Worm (Caenorhabditis elegans) whole organism, young adult: ENCODE measurements around the gene nuo-1.

Experiments
- B0035.1 ChIP-seq: sonication (generic microtip); optimal IDR thresholded peaks from 2 replicates; lab custom pipeline; 2016; ENCODE audit warnings: missing genetic modification characterization, mild to moderate bottlenecking, missing compliant biosample characterization, missing genotype, missing genetic modification reagents
- F22D6.2 ChIP-seq: sonication (generic microtip); optimal IDR thresholded peaks from 2 replicates; lab custom pipeline; 2016; ENCODE audit warnings: mild to moderate bottlenecking, missing genetic modification characterization, missing compliant biosample characterization
- F39B2.1 ChIP-seq: fragments of 200-800 bp; sonication (Bioruptor generic); IDR thresholded peaks from 2 replicates; pipeline ENCODE4 v1.3.6; 2022; ENCODE audit warnings: missing genetic modification reagents, missing genetic modification characterization, missing compliant biosample characterization
- F49E8.2 ChIP-seq: sonication (generic microtip); optimal IDR thresholded peaks from 3 replicates; lab custom pipeline; 2017; ENCODE audit warnings: missing genetic modification characterization, mild to moderate bottlenecking, missing compliant biosample characterization, antibody characterized with exemption, moderate library complexity; ENCODE audit not compliant: insufficient read depth
- Y56A3A.18 ChIP-seq: fragments of 200-800 bp; sonication (Bioruptor generic); IDR thresholded peaks from 2 replicates; pipeline ENCODE4 v1.3.6; 2022; ENCODE audit warnings: missing genetic modification reagents, missing genetic modification characterization, missing compliant biosample characterization
- aptf-2 ChIP-seq: fragments of 200-800 bp; sonication (Bioruptor generic); conservative IDR thresholded peaks from 2 replicates; pipeline ENCODE4 v1.3.6; 2022; ENCODE audit warnings: missing genetic modification reagents, missing genetic modification characterization, missing compliant biosample characterization
- aptf-3 ChIP-seq: fragments of 200-800 bp; sonication (Bioruptor generic); IDR thresholded peaks from 2 replicates; pipeline ENCODE4 v1.3.6; 2022; ENCODE audit warnings: missing genetic modification characterization, missing compliant biosample characterization
- athp-1 ChIP-seq: sonication (generic microtip); optimal IDR thresholded peaks from 2 replicates; lab custom pipeline; 2017; ENCODE audit warnings: mild to moderate bottlenecking, missing genetic modification characterization, missing compliant biosample characterization
- attf-6 ChIP-seq: fragments of 200-800 bp; sonication (Bioruptor generic); IDR thresholded peaks from 2 replicates; pipeline ENCODE4 v1.3.6; 2022; ENCODE audit warnings: missing genetic modification reagents, missing genetic modification characterization, missing compliant biosample characterization
- bed-2 ChIP-seq: fragments of 200-800 bp; sonication (Bioruptor generic); IDR thresholded peaks from 2 replicates; pipeline ENCODE4 v1.3.6; 2022; ENCODE audit warnings: missing genetic modification reagents, missing genetic modification characterization, missing compliant biosample characterization
- cebp-1 ChIP-seq, 2 experiments: fragments of 200-800 bp in 1 of 2; sonication (Bioruptor generic) in 1 of 2; sonication (generic microtip) in 1 of 2; IDR thresholded peaks in 1 of 2; optimal IDR thresholded peaks in 1 of 2; 2 replicates each; pipeline versions ENCODE4 v1.3.6 to Lab custom; 2017 to 2022; ENCODE audit warnings: missing compliant biosample characterization in 2 of 2, missing genetic modification characterization in 2 of 2, mild to moderate bottlenecking in 1 of 2, missing genetic modification reagents in 1 of 2, moderate library complexity in 1 of 2
- ceh-100 ChIP-seq: fragments of 200-800 bp; sonication (Bioruptor generic); IDR thresholded peaks from 2 replicates; pipeline ENCODE4 v1.3.6; 2022; ENCODE audit warnings: missing genetic modification reagents, missing genetic modification characterization, missing compliant biosample characterization
- ceh-79 ChIP-seq: sonication (generic microtip); optimal IDR thresholded peaks from 2 replicates; lab custom pipeline; 2017; ENCODE audit warnings: mild to moderate bottlenecking, missing genetic modification characterization, missing compliant biosample characterization
- chd-7 ChIP-seq: sonication (generic microtip); optimal IDR thresholded peaks from 2 replicates; lab custom pipeline; 2016; ENCODE audit warnings: mild to moderate bottlenecking, missing genetic modification characterization, moderate library complexity, missing compliant biosample characterization
- dox-1 ChIP-seq: fragments of 200-800 bp; sonication (Bioruptor generic); IDR thresholded peaks from 2 replicates; pipeline ENCODE4 v1.3.6; 2022; ENCODE audit warnings: missing genetic modification reagents, missing genetic modification characterization, missing compliant biosample characterization
- dpff-1 ChIP-seq: sonication (generic microtip); optimal IDR thresholded peaks from 2 replicates; lab custom pipeline; 2017; ENCODE audit warnings: mild to moderate bottlenecking, missing genetic modification characterization, missing compliant biosample characterization
- efl-1 ChIP-seq: fragments of 150-350 bp; optimal IDR thresholded peaks from 2 replicates; lab custom pipeline; 2014; ENCODE audit warnings: missing biosample characterization, missing genetic modification reagents, missing genetic modification characterization
- egl-44 ChIP-seq: fragments of 200-800 bp; sonication (Bioruptor generic); IDR thresholded peaks from 2 replicates; pipeline ENCODE4 v1.3.6; 2022; ENCODE audit warnings: missing genetic modification reagents, missing genetic modification characterization, missing compliant biosample characterization
- ekl-4 ChIP-seq: fragments of 200-800 bp; sonication (Bioruptor generic); IDR thresholded peaks from 2 replicates; pipeline ENCODE4 v1.3.6; 2022; ENCODE audit warnings: missing genetic modification reagents, missing genetic modification characterization, missing compliant biosample characterization
- ets-4 ChIP-seq: fragments of 200-800 bp; sonication (Bioruptor generic); optimal IDR thresholded peaks from 2 replicates; lab custom pipeline; 2018; ENCODE audit warnings: mild to moderate bottlenecking, missing genetic modification characterization, missing compliant biosample characterization
- hmg-1.2 ChIP-seq: fragments of 200-800 bp; sonication (Bioruptor generic); IDR thresholded peaks from 2 replicates; pipeline ENCODE4 v1.3.6; 2022; ENCODE audit warnings: missing genetic modification reagents, missing genetic modification characterization, missing compliant biosample characterization
- hmg-20 ChIP-seq: fragments of 200-800 bp; sonication (Bioruptor generic); IDR thresholded peaks from 2 replicates; pipeline ENCODE4 v1.3.6; 2022; ENCODE audit warnings: missing genetic modification reagents, missing genetic modification characterization, missing compliant biosample characterization
- hrde-1 ChIP-seq: sonication (generic microtip); optimal IDR thresholded peaks from 2 replicates; lab custom pipeline; 2016; ENCODE audit warnings: missing genetic modification characterization, mild to moderate bottlenecking, missing compliant biosample characterization, moderate library complexity, missing genotype, missing genetic modification reagents, borderline replicate concordance
- hsf-1 ChIP-seq: fragments of 200-800 bp; sonication (Bioruptor generic); IDR thresholded peaks from 2 replicates; pipeline ENCODE4 v1.3.6; 2022; ENCODE audit warnings: missing genetic modification reagents, missing genetic modification characterization, missing compliant biosample characterization
- lag-1 ChIP-seq: fragments of 200-800 bp; sonication (Bioruptor generic); IDR thresholded peaks from 2 replicates; pipeline ENCODE4 v1.3.6; 2022; ENCODE audit warnings: missing genetic modification reagents, missing genetic modification characterization, missing compliant biosample characterization
- lin-54 ChIP-seq: fragments of 200-800 bp; sonication (Bioruptor generic); optimal IDR thresholded peaks from 2 replicates; lab custom pipeline; 2018; ENCODE audit warnings: mild to moderate bottlenecking, missing genetic modification characterization, missing compliant biosample characterization
- lir-1 ChIP-seq: fragments of 200-800 bp; sonication (Bioruptor generic); conservative IDR thresholded peaks from 2 replicates; pipeline ENCODE4 v1.3.6; 2022; ENCODE audit warnings: missing genetic modification reagents, missing genetic modification characterization, missing compliant biosample characterization
- lsl-1 ChIP-seq: fragments of 200-800 bp; sonication (Bioruptor generic); optimal IDR thresholded peaks from 2 replicates; lab custom pipeline; 2018; ENCODE audit warnings: mild to moderate bottlenecking, missing genetic modification characterization, moderate library complexity, missing compliant biosample characterization
- lsy-27 ChIP-seq: sonication (generic microtip); optimal IDR thresholded peaks from 2 replicates; lab custom pipeline; 2017; ENCODE audit warnings: missing genetic modification characterization, mild to moderate bottlenecking, missing compliant biosample characterization, antibody characterized with exemption, missing genotype, borderline replicate concordance; ENCODE audit not compliant: insufficient read depth
- madf-10 ChIP-seq: sonication (generic microtip); optimal IDR thresholded peaks from 2 replicates; lab custom pipeline; 2016; ENCODE audit warnings: mild to moderate bottlenecking, missing genetic modification characterization, missing compliant biosample characterization
- mes-4 ChIP-seq: sonication (generic microtip); optimal IDR thresholded peaks from 2 replicates; lab custom pipeline; 2016; ENCODE audit warnings: missing genotype, missing genetic modification characterization, missing compliant biosample characterization
- nfya-2 ChIP-seq: fragments of 200-800 bp; sonication (Bioruptor generic); IDR thresholded peaks from 2 replicates; pipeline ENCODE4 v1.3.6; 2022; ENCODE audit warnings: missing genetic modification reagents, missing genetic modification characterization, missing compliant biosample characterization
- pha-4 ChIP-seq: fragments of 150-350 bp; sonication (generic microtip); optimal IDR thresholded peaks from 2 replicates; lab custom pipeline; 2014; ENCODE audit warnings: missing biosample characterization, missing genetic modification reagents, missing genetic modification characterization
- rec-8 ChIP-seq, 2 experiments: sonication (generic microtip); optimal IDR thresholded peaks; 2 replicates each; lab custom pipeline; 2016; ENCODE audit warnings: mild to moderate bottlenecking in 2 of 2, missing genetic modification characterization in 2 of 2, missing genetic modification reagents in 2 of 2, missing genotype in 2 of 2, missing biosample characterization in 1 of 2, missing compliant biosample characterization in 1 of 2, moderate library complexity in 1 of 2
- rpc-1 ChIP-seq, 2 experiments: fragments of 150-350 bp in 1 of 2; sonication (generic microtip) in 1 of 2; optimal IDR thresholded peaks; 2 replicates each; lab custom pipeline; 2014 to 2018; ENCODE audit warnings: missing biosample characterization in 1 of 2, missing genetic modification characterization in 1 of 2, missing genetic modification reagents in 1 of 2, missing genotype in 1 of 2
- sdz-38 ChIP-seq: sonication (generic microtip); optimal IDR thresholded peaks from 2 replicates; lab custom pipeline; 2016; ENCODE audit warnings: missing genotype, missing genetic modification characterization, missing compliant biosample characterization
- snpc-1.3 ChIP-seq: sonication (generic microtip); optimal IDR thresholded peaks from 2 replicates; lab custom pipeline; 2017; ENCODE audit warnings: missing genetic modification characterization, mild to moderate bottlenecking, missing compliant biosample characterization, antibody characterized with exemption, moderate library complexity, missing genotype, missing genetic modification reagents; ENCODE audit not compliant: insufficient read depth
- snpc-4 ChIP-seq, 5 experiments: fragments of 150-350 bp in 1 of 5; sonication (generic microtip) in 4 of 5; optimal IDR thresholded peaks; 2 replicates each; lab custom pipeline; 2014 to 2018; ENCODE audit warnings: missing genetic modification characterization in 5 of 5, missing biosample characterization in 3 of 5, antibody characterized with exemption in 2 of 5, mild to moderate bottlenecking in 2 of 5, missing compliant biosample characterization in 2 of 5, missing genotype in 2 of 5, moderate library complexity in 2 of 5, missing genetic modification reagents in 1 of 5
- xnd-1 ChIP-seq: sonication (generic microtip); optimal IDR thresholded peaks from 2 replicates; lab custom pipeline; 2016; ENCODE audit warnings: missing genotype, missing genetic modification reagents, missing genetic modification characterization, missing compliant biosample characterization
- ztf-18 ChIP-seq: sonication (generic microtip); optimal IDR thresholded peaks from 2 replicates; lab custom pipeline; 2016; ENCODE audit warnings: missing genotype, mild to moderate bottlenecking, missing genetic modification characterization, missing compliant biosample characterization
- ztf-25 ChIP-seq: fragments of 200-800 bp; sonication (Bioruptor generic); IDR thresholded peaks from 2 replicates; pipeline ENCODE4 v1.3.6; 2022; ENCODE audit warnings: missing genetic modification reagents, missing genetic modification characterization, missing compliant biosample characterization
- ztf-28 ChIP-seq: fragments of 200-800 bp; sonication (Bioruptor generic); IDR thresholded peaks from 2 replicates; pipeline ENCODE4 v1.3.6; 2022; ENCODE audit warnings: missing genetic modification reagents, missing genetic modification characterization, missing compliant biosample characterization
- ztf-3 ChIP-seq: fragments of 200-800 bp; sonication (Bioruptor generic); optimal IDR thresholded peaks from 2 replicates; lab custom pipeline; 2018; ENCODE audit warnings: mild to moderate bottlenecking, missing genetic modification characterization, missing compliant biosample characterization
- ztf-6 ChIP-seq: fragments of 200-800 bp; sonication (Bioruptor generic); IDR thresholded peaks from 2 replicates; pipeline ENCODE4 v1.3.6; 2022; ENCODE audit warnings: missing genetic modification reagents, missing genetic modification characterization, missing compliant biosample characterization

nuo-1 gene

DNA sequence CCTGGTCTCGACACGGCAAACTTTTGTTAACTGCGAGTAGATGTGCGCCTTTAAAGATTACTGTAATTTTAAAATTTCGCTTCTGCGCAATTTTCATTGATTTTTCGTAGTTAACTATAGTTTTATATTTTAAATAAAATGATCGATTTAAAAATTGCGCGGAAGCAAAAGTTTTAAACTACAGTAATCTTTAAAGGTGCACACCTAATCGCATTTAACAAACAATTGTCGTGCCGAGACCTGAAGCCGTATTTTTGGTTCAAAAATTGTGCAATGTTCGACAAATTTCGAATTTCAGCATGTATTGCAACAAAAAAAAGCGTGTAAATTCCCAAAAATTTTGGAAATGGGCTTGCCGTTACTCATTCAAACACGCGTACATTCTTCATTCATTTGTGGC lies 3.2 kb upstream of the nuo-1 start (continued):
- TF ChIP-seq pha-4 (tag; lab: Kevin White, UChicago) (no peak), ztf-3 (GFP tag; lab: Kevin White, UChicago) (no peak), lsl-1 (GFP tag; lab: Kevin White, UChicago) (peak; percentile 66), xnd-1 (tag; lab: Kevin White, UChicago) (peak; percentile 39), cebp-1 (GFP tag; IDR thresholded peaks at IDR 0.05; lab: Robert Waterston, UW) (no peak), cebp-1 (tag; optimal IDR thresholded peaks at IDR 0.05; lab: Kevin White, UChicago) (no peak), dox-1 (no peak)
- TF ChIP-seq, all 124 proteins: peak for 7

ce11 chrII:11096233-11096632 lies 1.4 kb upstream of the nuo-1 start, which contains the start of gene nbs-1:
Gene nbs-1 (minus strand): TSS chrII:11096478.
- TF ChIP-seq aptf-2 (GFP tag; lab: Robert Waterston, UW), result no peak
- TF ChIP-seq ztf-25 (GFP tag; lab: Robert Waterston, UW), result no peak
- peak; percentile 51 for TF ChIP-seq hrde-1 (tag; lab: Kevin White, UChicago)
- no peak for TF ChIP-seq snpc-1.3
- TF ChIP-seq rec-8 (tag; optimal IDR thresholded peaks at IDR 0.05; lab: Kevin White, UChicago), result no peak
- no peak for TF ChIP-seq ztf-6 (GFP tag; lab: Robert Waterston, UW)
- no peak for TF ChIP-seq madf-10 (tag; lab: Kevin White, UChicago)
- TF ChIP-seq nfya-2 (GFP tag; lab: Robert Waterston, UW), result no peak
- no peak for TF ChIP-seq bed-2 (GFP tag; lab: Robert Waterston, UW)
- 0 out of 2 replicates have a peak, but pooled peaks have one; percentile 9 for TF ChIP-seq Y56A3A.18 (GFP tag; lab: Robert Waterston, UW)
- peak; percentile 18 for TF ChIP-seq ztf-18 (tag; lab: Kevin White, UChicago)
- peak; percentile 12 for TF ChIP-seq athp-1 (tag; lab: Kevin White, UChicago)
- TF ChIP-seq ets-4 (GFP tag; lab: Kevin White, UChicago), result no peak
- no peak for TF ChIP-seq lir-1 (GFP tag; lab: Robert Waterston, UW)
- TF ChIP-seq sdz-38 (tag; lab: Kevin White, UChicago), result no peak
- peak; percentile 28 for TF ChIP-seq chd-7
- TF ChIP-seq ceh-79 (tag; lab: Kevin White, UChicago), result no peak
- no peak for TF ChIP-seq hmg-20 (GFP tag; lab: Robert Waterston, UW)
- no peak for TF ChIP-seq mes-4
- TF ChIP-seq ceh-100 (GFP tag; lab: Robert Waterston, UW), result peak; percentile 24; the same call in 1 of the 2 replicates
- TF ChIP-seq snpc-4 (GFP tag; optimal IDR thresholded peaks at IDR 0.05; lab: Kevin White, UChicago), result no peak
- TF ChIP-seq snpc-4 (tag; optimal IDR thresholded peaks at IDR 0.05; lab: Kevin White, UChicago), result no peak
- TF ChIP-seq lag-1 (GFP tag; lab: Robert Waterston, UW), result no peak
- peak; percentile 41 for TF ChIP-seq lin-54 (GFP tag; lab: Kevin White, UChicago)
- TF ChIP-seq aptf-3 (GFP tag; lab: Robert Waterston, UW), result no peak
- no peak for TF ChIP-seq ztf-28 (GFP tag; lab: Robert Waterston, UW)
- no peak for TF ChIP-seq egl-44 (GFP tag; lab: Robert Waterston, UW)
- 0 out of 2 replicates have a peak, but pooled peaks have one; percentile 14 for TF ChIP-seq hmg-1.2 (GFP tag; lab: Robert Waterston, UW)
- peak; percentile 38 for TF ChIP-seq xnd-1 (tag; lab: Kevin White, UChicago)
- peak; percentile 67; the same call in 1 of the 2 replicates for TF ChIP-seq F39B2.1 (GFP tag; lab: Robert Waterston, UW)
- TF ChIP-seq F49E8.2 (tag; lab: Kevin White, UChicago), result no peak
- no peak for TF ChIP-seq B0035.1 (tag; lab: Kevin White, UChicago)
- peak; percentile 59; the same call in 1 of the 2 replicates for TF ChIP-seq attf-6 (GFP tag; lab: Robert Waterston, UW)
- TF ChIP-seq efl-1 (GFP tag; lab: Kevin White, UChicago), result peak; percentile 6
- no peak for TF ChIP-seq F22D6.2 (tag; lab: Kevin White, UChicago)
- TF ChIP-seq hsf-1 (GFP tag; lab: Robert Waterston, UW), result peak; percentile 73
- TF ChIP-seq rpc-1 (optimal IDR thresholded peaks at IDR 0.05; lab: Kevin White, UChicago), result no peak
- TF ChIP-seq rpc-1 (tag; optimal IDR thresholded peaks at IDR 0.05; lab: Kevin White, UChicago), result no peak
- TF ChIP-seq lsl-1 (GFP tag; lab: Kevin White, UChicago), result peak; percentile 39
- TF ChIP-seq dpff-1 (tag; lab: Kevin White, UChicago), result no peak
- TF ChIP-seq ekl-4 (GFP tag; lab: Robert Waterston, UW), result peak; percentile 75
- no peak for TF ChIP-seq lsy-27 (tag; lab: Kevin White, UChicago)
